Worm (Caenorhabditis elegans): ENCODE results near the gene srsx-21.

DNA sequence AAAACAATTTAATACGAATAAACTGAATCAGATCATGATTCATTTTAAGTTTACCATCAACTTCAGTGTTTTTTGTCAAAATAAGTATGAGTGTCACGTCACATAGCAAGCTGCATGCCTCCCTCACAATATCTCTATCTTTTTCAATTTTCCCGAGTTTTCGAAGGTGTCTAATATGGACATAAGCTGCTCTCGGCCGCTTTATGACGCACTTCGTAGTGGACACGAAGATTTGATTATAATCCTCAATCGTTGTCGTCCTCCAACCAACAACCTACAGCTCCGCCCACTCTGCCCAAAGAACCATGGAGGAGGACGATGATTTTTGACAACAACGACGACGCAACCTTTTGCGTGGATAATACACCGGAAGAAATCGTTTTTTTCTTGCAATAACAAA lies 41.8 kb upstream of the srsx-21 start:
- no peak for TF ChIP-seq fkh-6 (tag; optimal IDR thresholded peaks at IDR 0.05)
- TF ChIP-seq ama-1 (optimal IDR thresholded peaks at IDR 0.05) = no peak
